Worm (Caenorhabditis elegans) whole organism, mixed stage, embryonic: Measurements from ENCODE around the gene F53A2.11.

Source experiments
- M03D4.4 ChIP-seq: sonication (generic microtip); optimal IDR thresholded peaks from 2 replicates; lab custom pipeline; 2017; ENCODE audit warnings: mild to moderate bottlenecking, missing genetic modification characterization, missing compliant biosample characterization
- bed-3 ChIP-seq: fragments of 200-800 bp; sonication (Bioruptor generic); optimal IDR thresholded peaks from 3 replicates; lab custom pipeline; 2018; ENCODE audit warnings: mild to moderate bottlenecking, missing genetic modification characterization, moderate library complexity, missing compliant biosample characterization
- blmp-1 ChIP-seq: fragments of 150-350 bp; optimal IDR thresholded peaks from 2 replicates; lab custom pipeline; 2014; ENCODE audit warnings: missing biosample characterization, missing genetic modification characterization
- ceh-39 ChIP-seq: fragments of 150-350 bp; optimal IDR thresholded peaks from 2 replicates; lab custom pipeline; 2014; ENCODE audit warnings: missing biosample characterization, missing genetic modification characterization
- ceh-43 ChIP-seq: fragments of 200-800 bp; sonication (Bioruptor generic); optimal IDR thresholded peaks from 2 replicates; lab custom pipeline; 2018; ENCODE audit warnings: mild to moderate bottlenecking, missing genetic modification characterization, moderate library complexity, missing compliant biosample characterization
- ceh-83 ChIP-seq: fragments of 200-800 bp; sonication (Bioruptor generic); optimal IDR thresholded peaks from 2 replicates; lab custom pipeline; 2018; ENCODE audit warnings: mild to moderate bottlenecking, missing genetic modification characterization, missing compliant biosample characterization
- ces-1 ChIP-seq: fragments of 150-350 bp; optimal IDR thresholded peaks from 2 replicates; lab custom pipeline; 2014; ENCODE audit warnings: missing biosample characterization, missing genetic modification reagents, missing genetic modification characterization
- cnd-1 ChIP-seq: fragments of 200-800 bp; sonication (Bioruptor generic); optimal IDR thresholded peaks from 2 replicates; lab custom pipeline; 2018; ENCODE audit warnings: mild to moderate bottlenecking, missing genetic modification characterization, missing compliant biosample characterization
- drap-1 ChIP-seq: fragments of 200-800 bp; sonication (Bioruptor generic); optimal IDR thresholded peaks from 3 replicates; lab custom pipeline; 2018; ENCODE audit warnings: mild to moderate bottlenecking, missing genetic modification characterization, missing compliant biosample characterization
- elt-1 ChIP-seq: sonication (generic microtip); optimal IDR thresholded peaks from 2 replicates; lab custom pipeline; 2017; ENCODE audit warnings: missing genetic modification characterization, mild to moderate bottlenecking, missing compliant biosample characterization, antibody characterized with exemption, moderate library complexity, borderline replicate concordance; ENCODE audit not compliant: insufficient read depth
- elt-3 ChIP-seq: fragments of 150-350 bp; optimal IDR thresholded peaks from 2 replicates; lab custom pipeline; 2014; ENCODE audit warnings: missing biosample characterization, missing genetic modification characterization
- flh-1 ChIP-seq: fragments of 200-800 bp; sonication (Bioruptor generic); optimal IDR thresholded peaks from 2 replicates; lab custom pipeline; 2018; ENCODE audit warnings: mild to moderate bottlenecking, missing genetic modification characterization, moderate library complexity, missing compliant biosample characterization
- hlh-1 ChIP-seq: fragments of 150-350 bp; optimal IDR thresholded peaks from 2 replicates; lab custom pipeline; 2014; ENCODE audit warnings: missing biosample characterization, missing genetic modification reagents, missing genetic modification characterization
- lin-13 ChIP-seq: fragments of 150-350 bp; optimal IDR thresholded peaks from 2 replicates; lab custom pipeline; 2014; ENCODE audit warnings: missing biosample characterization, missing genetic modification characterization
- lin-32 ChIP-seq: fragments of 200-800 bp; sonication (Bioruptor generic); optimal IDR thresholded peaks from 2 replicates; lab custom pipeline; 2018; ENCODE audit warnings: mild to moderate bottlenecking, missing genetic modification characterization, missing compliant biosample characterization
- lsy-2 ChIP-seq: fragments of 150-350 bp; optimal IDR thresholded peaks from 2 replicates; lab custom pipeline; 2014; ENCODE audit warnings: missing biosample characterization, missing genetic modification characterization
- mab-5 ChIP-seq: fragments of 150-350 bp; optimal IDR thresholded peaks from 2 replicates; lab custom pipeline; 2014; ENCODE audit warnings: missing biosample characterization, missing genetic modification characterization
- mep-1 ChIP-seq: fragments of 150-350 bp; optimal IDR thresholded peaks from 2 replicates; lab custom pipeline; 2017; ENCODE audit warnings: missing biosample characterization, missing genetic modification reagents, missing genetic modification characterization, inconsistent platforms
- nhr-12 ChIP-seq: fragments of 150-350 bp; optimal IDR thresholded peaks from 2 replicates; lab custom pipeline; 2014; ENCODE audit warnings: missing biosample characterization, missing genetic modification characterization
- nhr-2 ChIP-seq: fragments of 150-350 bp; optimal IDR thresholded peaks from 2 replicates; lab custom pipeline; 2014; ENCODE audit warnings: missing biosample characterization, missing genetic modification characterization
- nhr-237 ChIP-seq: fragments of 150-350 bp; optimal IDR thresholded peaks from 2 replicates; lab custom pipeline; 2014; ENCODE audit warnings: missing biosample characterization, missing genetic modification characterization
- nhr-28 ChIP-seq: fragments of 150-350 bp; optimal IDR thresholded peaks from 2 replicates; lab custom pipeline; 2014; ENCODE audit warnings: missing biosample characterization, missing genetic modification characterization
- pha-4 ChIP-seq: fragments of 150-350 bp; optimal IDR thresholded peaks from 2 replicates; lab custom pipeline; 2018; ENCODE audit warnings: missing biosample characterization, missing genetic modification reagents, missing genetic modification characterization
- sem-2 ChIP-seq: fragments of 200-800 bp; sonication (Bioruptor generic); optimal IDR thresholded peaks from 2 replicates; lab custom pipeline; 2018; ENCODE audit warnings: mild to moderate bottlenecking, missing genetic modification characterization, missing compliant biosample characterization
- tbx-8 ChIP-seq: fragments of 200-800 bp; sonication (Bioruptor generic); optimal IDR thresholded peaks from 2 replicates; lab custom pipeline; 2018; ENCODE audit warnings: mild to moderate bottlenecking, missing genetic modification characterization, moderate library complexity, missing compliant biosample characterization
- unc-39 ChIP-seq: fragments of 150-350 bp; optimal IDR thresholded peaks from 2 replicates; lab custom pipeline; 2014; ENCODE audit warnings: missing biosample characterization, missing genetic modification characterization
- unc-62 ChIP-seq: fragments of 150-350 bp; optimal IDR thresholded peaks from 2 replicates; lab custom pipeline; 2014; ENCODE audit warnings: missing biosample characterization, missing genetic modification reagents, missing genetic modification characterization
- zip-8 ChIP-seq: fragments of 150-350 bp; optimal IDR thresholded peaks from 2 replicates; lab custom pipeline; 2014; ENCODE audit warnings: missing biosample characterization, missing genetic modification characterization
- ztf-11 ChIP-seq: fragments of 150-350 bp; optimal IDR thresholded peaks from 2 replicates; lab custom pipeline; 2014; ENCODE audit warnings: missing biosample characterization, missing genetic modification characterization

F53A2.11 gene

DNA sequence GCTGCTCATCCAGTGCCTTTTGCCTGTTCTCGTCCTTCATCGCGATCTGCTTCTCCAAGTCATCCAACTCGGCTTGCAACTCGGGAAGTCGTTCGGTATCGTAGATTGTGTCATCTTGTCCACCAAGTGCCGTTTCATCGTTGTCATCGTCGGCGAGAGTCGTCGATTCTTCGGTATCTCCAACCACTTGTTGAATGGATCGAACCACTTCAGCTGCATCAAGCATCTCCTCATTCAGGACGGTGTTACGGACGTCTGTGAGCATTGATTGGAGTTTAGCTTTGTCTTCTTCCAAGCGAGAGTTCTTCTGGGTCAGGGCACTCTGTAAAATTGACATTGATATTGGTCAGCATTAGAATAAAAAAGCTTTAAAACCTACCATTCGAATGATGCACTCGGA, 16.9 kb downstream of the F53A2.11 start:
- TF ChIP-seq M03D4.4 (tag; lab: Kevin White, UChicago) (no peak), ztf-11 (tag; lab: Kevin White, UChicago) (no peak), elt-1 (tag; lab: Kevin White, UChicago) (no peak), blmp-1 (tag; lab: Kevin White, UChicago) (no peak), elt-3 (tag; lab: Kevin White, UChicago) (no peak), sem-2 (GFP tag; lab: Kevin White, UChicago) (no peak), unc-62 (GFP tag; lab: Kevin White, UChicago) (no peak), unc-39 (no peak), ceh-43 (GFP tag; lab: Kevin White, UChicago) (no peak), ceh-39 (no peak), hlh-1 (no peak), mep-1 (tag; lab: Kevin White, UChicago) (no peak), mab-5 (tag; lab: Kevin White, UChicago) (no peak), bed-3 (no peak), lin-32 (GFP tag; lab: Kevin White, UChicago) (no peak)
- TF ChIP-seq, all 35 proteins: peak for 0

DNA sequence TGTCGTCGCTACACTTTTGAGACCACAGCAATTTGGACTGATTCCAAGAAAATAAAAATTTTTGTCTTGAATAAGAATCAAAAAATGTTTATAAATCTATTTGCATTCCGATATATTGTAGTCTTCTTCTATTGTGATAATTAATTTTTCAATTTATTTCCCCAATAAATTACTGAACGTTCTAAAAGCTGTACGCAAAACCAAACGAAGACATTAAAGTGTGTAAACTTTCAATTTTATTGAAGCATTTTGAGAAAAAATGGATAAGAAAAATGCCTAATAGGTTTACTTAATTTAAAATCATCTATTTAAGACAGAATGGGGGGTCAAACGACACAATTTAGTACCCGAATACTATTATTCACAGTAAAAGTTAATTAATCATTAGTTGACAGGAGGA, 19.9 kb downstream of the F53A2.11 start:
- TF ChIP-seq unc-39 (no peak), nhr-12 (tag; lab: Kevin White, UChicago) (no peak), zip-8 (no peak), hlh-1 (no peak), tbx-8 (GFP tag; lab: Kevin White, UChicago) (no peak), M03D4.4 (tag; lab: Kevin White, UChicago) (no peak), ceh-83 (GFP tag; lab: Kevin White, UChicago) (no peak), sem-2 (GFP tag; lab: Kevin White, UChicago) (no peak), unc-62 (GFP tag; lab: Kevin White, UChicago) (no peak), ceh-39 (no peak), lsy-2 (no peak), elt-1 (tag; lab: Kevin White, UChicago) (no peak), nhr-237 (tag; lab: Kevin White, UChicago) (no peak)

DNA sequence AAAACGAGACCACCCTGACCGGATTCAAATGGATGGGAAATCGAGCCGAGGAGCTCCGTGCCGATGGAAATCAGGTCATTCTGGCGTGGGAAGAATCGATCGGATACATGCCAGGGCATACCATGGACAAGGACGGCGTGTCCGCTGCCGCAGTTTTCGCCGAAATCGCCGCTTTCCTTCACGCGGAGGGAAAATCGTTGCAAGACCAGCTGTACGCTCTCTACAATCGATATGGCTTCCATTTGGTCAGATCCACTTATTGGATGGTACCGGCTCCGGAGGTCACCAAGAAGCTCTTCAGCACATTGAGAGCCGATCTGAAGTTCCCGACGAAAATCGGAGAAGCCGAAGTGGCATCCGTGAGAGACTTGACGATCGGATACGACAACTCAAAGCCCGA, 20.5 kb downstream of the F53A2.11 start:
- TF ChIP-seq sem-2 (GFP tag; lab: Kevin White, UChicago) (no peak), nhr-28 (tag; lab: Kevin White, UChicago) (no peak), unc-62 (GFP tag; lab: Kevin White, UChicago) (no peak), drap-1 (GFP tag; lab: Kevin White, UChicago) (no peak), hlh-1 (no peak), cnd-1 (tag; lab: Kevin White, UChicago) (no peak), elt-3 (tag; lab: Kevin White, UChicago) (no peak), ces-1 (GFP tag; lab: Kevin White, UChicago) (no peak), flh-1 (GFP tag; lab: Kevin White, UChicago) (no peak)

DNA sequence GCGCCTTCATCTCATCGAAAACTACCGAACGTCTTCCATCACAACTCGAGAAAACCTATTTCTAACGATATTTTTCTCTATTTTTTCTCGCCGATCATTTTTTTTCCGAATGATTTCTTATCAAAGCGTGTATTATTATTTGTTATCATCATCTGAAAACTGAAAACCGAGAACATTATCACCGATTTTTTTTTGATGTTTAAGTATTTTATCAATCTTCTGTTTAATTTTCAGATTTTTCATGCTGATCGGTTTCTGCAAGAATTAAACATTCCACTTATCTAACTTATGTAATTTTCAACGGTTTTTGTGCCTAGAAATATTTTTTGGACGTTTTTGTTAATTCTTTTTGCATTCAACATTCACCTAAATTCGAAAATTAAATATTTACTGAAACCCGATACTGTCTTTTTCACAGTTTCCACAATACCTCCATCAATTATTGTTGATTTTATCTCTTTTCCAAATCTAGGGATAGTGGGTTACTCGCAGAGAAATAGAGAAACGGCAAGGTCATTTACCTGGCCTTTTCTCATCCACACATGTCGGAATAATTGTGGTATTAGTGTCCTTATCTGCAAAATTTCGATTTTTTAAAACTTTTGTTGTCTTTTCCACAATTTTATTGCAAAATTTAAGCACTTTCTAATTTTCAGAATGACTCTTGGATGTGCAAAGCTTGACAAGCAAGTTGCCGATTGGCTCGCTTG, 23.6 kb downstream of the F53A2.11 start, which contains the start of gene pgm-2:
pgm-2 (plus strand) TSS at position 657 of the 710 bp plus-strand sequence.
- TF ChIP-seq elt-1 (tag; lab: Kevin White, UChicago) = peak; percentile 82
- TF ChIP-seq nhr-2 (tag; lab: Kevin White, UChicago) = peak; percentile 35
- TF ChIP-seq mab-5 (tag; lab: Kevin White, UChicago) = no peak

DNA sequence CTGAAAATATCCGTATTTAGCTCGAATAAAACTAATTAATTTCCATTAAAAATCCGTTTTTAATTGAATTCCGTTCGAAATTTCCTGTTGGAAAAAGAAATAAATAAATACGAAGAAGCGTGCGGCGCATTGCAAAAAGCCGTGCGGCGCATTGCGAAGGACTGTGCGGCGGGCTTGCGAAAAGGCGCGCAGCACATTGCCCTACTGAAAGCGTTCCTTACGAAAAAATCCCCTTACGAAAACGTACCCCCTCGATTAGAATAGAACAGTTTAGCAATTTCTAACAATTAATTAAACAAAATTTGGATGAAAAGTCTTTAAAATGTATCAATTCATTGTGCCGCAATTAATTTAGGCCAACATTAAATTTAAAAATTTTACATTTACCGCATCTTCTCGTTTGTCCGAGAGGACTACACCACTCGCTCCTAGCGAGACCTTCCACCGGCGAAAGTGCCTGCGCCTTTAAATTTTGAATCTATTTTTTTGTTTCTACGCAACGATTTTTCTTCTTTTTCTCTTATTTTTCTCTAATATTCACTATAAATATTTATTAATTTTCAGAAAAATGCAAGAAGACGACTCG, 26.1 kb downstream of the F53A2.11 start, which contains the start of gene npp-18:
npp-18 (plus strand) TSS at position 565 of the 586 bp plus-strand sequence.
- TF ChIP-seq pha-4 (peak; percentile 13), lsy-2 (peak; percentile 49), mep-1 (tag; lab: Kevin White, UChicago) (peak; percentile 16), ces-1 (GFP tag; lab: Kevin White, UChicago) (peak; percentile 60), lin-13 (tag; lab: Kevin White, UChicago) (peak; percentile 16)
